Worm (Caenorhabditis elegans) whole organism, young adult: Measurements from ENCODE around the gene H06I04.6.
A peak's percentile ranks its signal among the peaks of the same experiment; 100 is the strongest.

Source experiments
- D2030.7 ChIP-seq: fragments of 200-800 bp; sonication (Bioruptor generic); IDR thresholded peaks from 2 replicates; pipeline ENCODE4 v1.3.6; 2022; ENCODE audit warnings: missing genetic modification reagents, missing genetic modification characterization, missing compliant biosample characterization
- F22D6.2 ChIP-seq: sonication (generic microtip); optimal IDR thresholded peaks from 2 replicates; lab custom pipeline; 2016; ENCODE audit warnings: mild to moderate bottlenecking, missing genetic modification characterization, missing compliant biosample characterization
- F52B5.7 ChIP-seq: sonication (generic microtip); optimal IDR thresholded peaks from 2 replicates; lab custom pipeline; 2016; ENCODE audit warnings: mild to moderate bottlenecking, missing genetic modification characterization, missing compliant biosample characterization
- K11D2.4 ChIP-seq: fragments of 200-800 bp; sonication (Bioruptor generic); IDR thresholded peaks from 2 replicates; pipeline ENCODE4 v1.3.6; 2022; ENCODE audit warnings: missing genetic modification reagents, missing genetic modification characterization, missing compliant biosample characterization
- ama-1 ChIP-seq, 3 experiments: fragments of 150-350 bp in 1 of 3; sonication (generic microtip) in 2 of 3; optimal IDR thresholded peaks; 2 replicates each; lab custom pipeline; 2014 to 2018; ENCODE audit warnings: missing biosample characterization in 2 of 3, missing genetic modification characterization in 2 of 3, missing genetic modification reagents in 2 of 3
- attf-5 ChIP-seq: fragments of 200-800 bp; sonication (Bioruptor generic); optimal IDR thresholded peaks from 2 replicates; lab custom pipeline; 2018; ENCODE audit warnings: mild to moderate bottlenecking, missing genetic modification characterization, missing compliant biosample characterization
- cebp-1 ChIP-seq, 2 experiments: fragments of 200-800 bp in 1 of 2; sonication (Bioruptor generic) in 1 of 2; sonication (generic microtip) in 1 of 2; IDR thresholded peaks in 1 of 2; optimal IDR thresholded peaks in 1 of 2; 2 replicates each; pipeline versions ENCODE4 v1.3.6 to Lab custom; 2017 to 2022; ENCODE audit warnings: missing compliant biosample characterization in 2 of 2, missing genetic modification characterization in 2 of 2, mild to moderate bottlenecking in 1 of 2, missing genetic modification reagents in 1 of 2, moderate library complexity in 1 of 2
- ceh-100 ChIP-seq: fragments of 200-800 bp; sonication (Bioruptor generic); IDR thresholded peaks from 2 replicates; pipeline ENCODE4 v1.3.6; 2022; ENCODE audit warnings: missing genetic modification reagents, missing genetic modification characterization, missing compliant biosample characterization
- ceh-27 ChIP-seq: fragments of 200-800 bp; sonication (Bioruptor generic); optimal IDR thresholded peaks from 2 replicates; lab custom pipeline; 2018; ENCODE audit warnings: mild to moderate bottlenecking, missing genetic modification characterization, moderate library complexity, missing compliant biosample characterization
- dpl-1 ChIP-seq: fragments of 150-350 bp; optimal IDR thresholded peaks from 2 replicates; lab custom pipeline; 2014; ENCODE audit warnings: missing biosample characterization, missing genetic modification reagents, missing genetic modification characterization
- egrh-3 ChIP-seq: fragments of 200-800 bp; sonication (Bioruptor generic); IDR thresholded peaks from 2 replicates; pipeline ENCODE4 v1.3.6; 2022; ENCODE audit warnings: missing genetic modification reagents, missing genetic modification characterization, missing compliant biosample characterization
- fkh-3 ChIP-seq: sonication (generic microtip); optimal IDR thresholded peaks from 2 replicates; lab custom pipeline; 2016; ENCODE audit warnings: mild to moderate bottlenecking, missing genetic modification characterization, missing compliant biosample characterization
- hmg-1.2 ChIP-seq: fragments of 200-800 bp; sonication (Bioruptor generic); IDR thresholded peaks from 2 replicates; pipeline ENCODE4 v1.3.6; 2022; ENCODE audit warnings: missing genetic modification reagents, missing genetic modification characterization, missing compliant biosample characterization
- lin-26 ChIP-seq: fragments of 200-800 bp; sonication (Bioruptor generic); IDR thresholded peaks from 2 replicates; pipeline ENCODE4 v1.3.6; 2022; ENCODE audit warnings: missing genetic modification reagents, missing genetic modification characterization, missing compliant biosample characterization
- lin-35 ChIP-seq, 3 experiments: fragments of 150-350 bp in 2 of 3; sonication (generic microtip) in 1 of 3; optimal IDR thresholded peaks; 2 replicates each; lab custom pipeline; 2014 to 2018; ENCODE audit warnings: missing biosample characterization in 3 of 3, missing genetic modification characterization in 3 of 3, missing genetic modification reagents in 3 of 3
- lin-40 ChIP-seq: sonication (generic microtip); optimal IDR thresholded peaks from 2 replicates; lab custom pipeline; 2016; ENCODE audit warnings: missing genetic modification characterization, mild to moderate bottlenecking, missing compliant biosample characterization, missing genotype, missing genetic modification reagents
- lin-54 ChIP-seq: fragments of 200-800 bp; sonication (Bioruptor generic); optimal IDR thresholded peaks from 2 replicates; lab custom pipeline; 2018; ENCODE audit warnings: mild to moderate bottlenecking, missing genetic modification characterization, missing compliant biosample characterization
- madf-3 ChIP-seq: fragments of 200-800 bp; sonication (Bioruptor generic); IDR thresholded peaks from 2 replicates; pipeline ENCODE4 v1.3.6; 2022; ENCODE audit warnings: missing genetic modification reagents, missing genetic modification characterization, missing compliant biosample characterization
- mcd-1 ChIP-seq: fragments of 200-800 bp; sonication (Bioruptor generic); IDR thresholded peaks from 2 replicates; pipeline ENCODE4 v1.3.6; 2022; ENCODE audit warnings: missing genetic modification reagents, missing genetic modification characterization, missing compliant biosample characterization
- mxl-1 ChIP-seq: sonication (generic microtip); optimal IDR thresholded peaks from 2 replicates; lab custom pipeline; 2016; ENCODE audit warnings: missing genetic modification characterization, missing compliant biosample characterization
- nhr-120 ChIP-seq: fragments of 200-800 bp; sonication (Bioruptor generic); IDR thresholded peaks from 2 replicates; pipeline ENCODE4 v1.3.6; 2022; ENCODE audit warnings: missing genetic modification characterization, missing compliant biosample characterization
- nhr-80 ChIP-seq: sonication (generic microtip); optimal IDR thresholded peaks from 2 replicates; lab custom pipeline; 2016; ENCODE audit warnings: missing genetic modification characterization, missing compliant biosample characterization
- nhr-90 ChIP-seq: sonication (generic microtip); optimal IDR thresholded peaks from 2 replicates; lab custom pipeline; 2016; ENCODE audit warnings: missing genotype, mild to moderate bottlenecking, missing genetic modification characterization, missing compliant biosample characterization
- snpc-1.3 ChIP-seq: sonication (generic microtip); optimal IDR thresholded peaks from 2 replicates; lab custom pipeline; 2017; ENCODE audit warnings: missing genetic modification characterization, mild to moderate bottlenecking, missing compliant biosample characterization, antibody characterized with exemption, moderate library complexity, missing genotype, missing genetic modification reagents; ENCODE audit not compliant: insufficient read depth
- somi-1 ChIP-seq: fragments of 200-800 bp; sonication (Bioruptor generic); optimal IDR thresholded peaks from 2 replicates; lab custom pipeline; 2018; ENCODE audit warnings: mild to moderate bottlenecking, missing genetic modification characterization, missing compliant biosample characterization
- tbp1 ChIP-seq: fragments of 200-800 bp; sonication (Bioruptor generic); optimal IDR thresholded peaks from 2 replicates; lab custom pipeline; 2018; ENCODE audit warnings: mild to moderate bottlenecking, missing genetic modification characterization, missing compliant biosample characterization
- unc-130 ChIP-seq: sonication (generic microtip); optimal IDR thresholded peaks from 2 replicates; lab custom pipeline; 2016; ENCODE audit warnings: missing genetic modification reagents, missing genetic modification characterization, missing compliant biosample characterization
- unc-62 ChIP-seq: fragments of 150-350 bp; optimal IDR thresholded peaks from 2 replicates; lab custom pipeline; 2014; ENCODE audit warnings: missing biosample characterization, missing genetic modification reagents, missing genetic modification characterization
- zfh-2 ChIP-seq: fragments of 200-800 bp; sonication (Bioruptor generic); conservative IDR thresholded peaks from 2 replicates; pipeline ENCODE4 v1.3.6; 2022; ENCODE audit warnings: missing genetic modification reagents, missing genetic modification characterization, missing compliant biosample characterization
- ztf-18 ChIP-seq: sonication (generic microtip); optimal IDR thresholded peaks from 2 replicates; lab custom pipeline; 2016; ENCODE audit warnings: missing genotype, mild to moderate bottlenecking, missing genetic modification characterization, missing compliant biosample characterization
- ztf-22 ChIP-seq: fragments of 200-800 bp; sonication (Bioruptor generic); optimal IDR thresholded peaks from 2 replicates; lab custom pipeline; 2018; ENCODE audit warnings: mild to moderate bottlenecking, missing genetic modification characterization, moderate library complexity, missing compliant biosample characterization
- ztf-26 ChIP-seq: sonication (generic microtip); optimal IDR thresholded peaks from 2 replicates; lab custom pipeline; 2017; ENCODE audit warnings: missing genetic modification characterization, missing compliant biosample characterization

H06I04.6 gene

ce11 chrIII:3040735-3041439 lies 23.3 kb downstream of the H06I04.6 start, which contains the start of gene daf-2 (continued):
- TF ChIP-seq lin-35 (GFP tag; optimal IDR thresholded peaks at IDR 0.05; lab: Kevin White, UChicago) (no peak), fkh-3 (no peak), madf-3 (GFP tag; lab: Robert Waterston, UW) (no peak), D2030.7 (GFP tag; lab: Robert Waterston, UW) (peak; percentile 62; the same call in 1 of the 2 replicates)

ce11 chrIII:3037346-3037745 lies 26.8 kb downstream of the H06I04.6 start:
- peak; percentile 70 for TF ChIP-seq nhr-80
- TF ChIP-seq attf-5 (GFP tag; lab: Kevin White, UChicago), result peak; percentile 75
- TF ChIP-seq tbp1 (GFP tag; lab: Kevin White, UChicago), result peak; percentile 5
- TF ChIP-seq egrh-3 (GFP tag; lab: Robert Waterston, UW), result peak; percentile 57
- TF ChIP-seq mcd-1 (GFP tag; lab: Robert Waterston, UW), result peak; percentile 36; the same call in 1 of the 2 replicates
- TF ChIP-seq lin-35 (GFP tag; optimal IDR thresholded peaks at IDR 0.05; lab: Kevin White, UChicago), result peak in 1 of 3 experiments; percentile 51
- TF ChIP-seq unc-62 (GFP tag; lab: Kevin White, UChicago), result no peak
- TF ChIP-seq ztf-26 (tag; lab: Kevin White, UChicago), result no peak
- peak; percentile 78 for TF ChIP-seq zfh-2 (GFP tag; lab: Robert Waterston, UW)
- no peak for TF ChIP-seq ztf-18 (tag; lab: Kevin White, UChicago)
- TF ChIP-seq ztf-22 (GFP tag; lab: Kevin White, UChicago), result no peak
- TF ChIP-seq cebp-1 (GFP tag; IDR thresholded peaks at IDR 0.05; lab: Robert Waterston, UW), result no peak
- TF ChIP-seq cebp-1 (tag; optimal IDR thresholded peaks at IDR 0.05; lab: Kevin White, UChicago), result peak; percentile 65
- TF ChIP-seq lin-54 (GFP tag; lab: Kevin White, UChicago), result peak; percentile 44
- no peak for TF ChIP-seq nhr-90 (tag; lab: Kevin White, UChicago)
- TF ChIP-seq hmg-1.2 (GFP tag; lab: Robert Waterston, UW), result peak; percentile 43; the same call in 1 of the 2 replicates
- TF ChIP-seq K11D2.4 (GFP tag; lab: Robert Waterston, UW), result peak; percentile 9; the same call in 1 of the 2 replicates

DNA sequence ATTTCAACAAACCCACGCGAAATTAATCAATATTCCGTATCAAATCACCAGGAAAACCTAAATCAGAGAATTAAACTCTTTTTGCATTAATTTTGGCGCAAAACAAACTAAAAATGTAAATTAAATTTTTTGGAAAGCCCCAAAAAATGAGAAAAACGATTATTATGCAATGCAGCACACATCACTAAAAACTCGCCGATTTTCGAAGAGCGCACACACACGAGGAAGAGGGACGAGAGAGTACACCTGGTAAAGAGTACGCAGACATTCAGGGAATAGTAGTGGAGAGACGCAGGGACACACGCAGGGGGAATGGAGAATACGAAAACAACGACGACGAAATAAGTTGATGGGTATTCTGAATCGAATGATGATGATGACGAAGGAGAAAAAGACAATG lies 28.2 kb downstream of the H06I04.6 start:
- no peak for TF ChIP-seq snpc-1.3
- peak; percentile 23 for TF ChIP-seq ceh-27 (GFP tag; lab: Kevin White, UChicago)
- TF ChIP-seq attf-5 (GFP tag; lab: Kevin White, UChicago), result peak; percentile 72
- peak; percentile 27; the same call in 1 of the 2 replicates for TF ChIP-seq mcd-1 (GFP tag; lab: Robert Waterston, UW)
- TF ChIP-seq lin-40 (tag; lab: Kevin White, UChicago), result peak; percentile 35
- no peak for TF ChIP-seq nhr-120 (GFP tag; lab: Robert Waterston, UW)
- TF ChIP-seq lin-26 (GFP tag; lab: Robert Waterston, UW), result 0 out of 2 replicates have a peak, but pooled peaks have one; percentile 31
- TF ChIP-seq mxl-1 (tag; lab: Kevin White, UChicago), result no peak
- TF ChIP-seq hmg-1.2 (GFP tag; lab: Robert Waterston, UW), result peak; percentile 97
- TF ChIP-seq lin-35 (GFP tag; optimal IDR thresholded peaks at IDR 0.05; lab: Kevin White, UChicago), result peak in 1 of 3 experiments; percentile 34
- peak; percentile 27 for TF ChIP-seq nhr-80
- no peak for TF ChIP-seq somi-1 (GFP tag; lab: Kevin White, UChicago)
- no peak for TF ChIP-seq F22D6.2 (tag; lab: Kevin White, UChicago)
- TF ChIP-seq cebp-1 (GFP tag; IDR thresholded peaks at IDR 0.05; lab: Robert Waterston, UW), result no peak
- TF ChIP-seq cebp-1 (tag; optimal IDR thresholded peaks at IDR 0.05; lab: Kevin White, UChicago), result peak; percentile 48
- peak; percentile 51 for TF ChIP-seq ama-1 (optimal IDR thresholded peaks at IDR 0.05; lab: Kevin White, UChicago)
- no peak for TF ChIP-seq ama-1 (GFP tag; optimal IDR thresholded peaks at IDR 0.05; lab: Kevin White, UChicago)

ce11 chrIII:3034458-3034857 lies 29.7 kb downstream of the H06I04.6 start:
- TF ChIP-seq attf-5 (GFP tag; lab: Kevin White, UChicago) (peak; percentile 59), ceh-100 (GFP tag; lab: Robert Waterston, UW) (no peak), fkh-3 (no peak), F22D6.2 (tag; lab: Kevin White, UChicago) (no peak), egrh-3 (GFP tag; lab: Robert Waterston, UW) (peak; percentile 56), dpl-1 (no peak), nhr-80 (peak; percentile 58), unc-130 (GFP tag; lab: Kevin White, UChicago) (no peak), cebp-1 (GFP tag; IDR thresholded peaks at IDR 0.05; lab: Robert Waterston, UW) (no peak), cebp-1 (tag; optimal IDR thresholded peaks at IDR 0.05; lab: Kevin White, UChicago) (peak; percentile 47), hmg-1.2 (GFP tag; lab: Robert Waterston, UW) (peak; percentile 38; the same call in 1 of the 2 replicates), F52B5.7 (no peak)
